Fruit fly (Drosophila melanogaster): Measurements from ENCODE around the gene CG14834.

CG14834 gene

dm6 chr3L:7328567-7329253 lies 18.2 kb downstream of the CG14834 start, which contains the start of the genes mrva, CG42307 and mus312 (continued):
- TF ChIP-seq Doc2 (GFP tag; IDR thresholded peaks at IDR 0.05) (no peak), CG30403 (GFP tag; optimal IDR thresholded peaks at IDR 0.05) (peak; percentile 84), Hr78 (GFP tag; optimal IDR thresholded peaks at IDR 0.05) (peak in 1 of 2 experiments; percentile 55), schlank (tag; optimal IDR thresholded peaks at IDR 0.05) (peak; percentile 54), CG14710 (tag; optimal IDR thresholded peaks at IDR 0.05) (peak; percentile 95), CG1024 (GFP tag; IDR thresholded peaks at IDR 0.05) (no peak), lab (GFP tag; optimal IDR thresholded peaks at IDR 0.05) (peak; percentile 90), CG1529 (GFP tag; optimal IDR thresholded peaks at IDR 0.05) (no peak), Spps (tag; optimal IDR thresholded peaks at IDR 0.05) (peak; percentile 72), CG12071 (GFP tag; optimal IDR thresholded peaks at IDR 0.05) (no peak), peb (GFP tag; IDR thresholded peaks at IDR 0.05) (peak; percentile 49; the same call in 1 of the 2 replicates), vnd (GFP tag; IDR thresholded peaks at IDR 0.05; ENCODE audit: partially characterized antibody) (no peak), Oaz (GFP tag; IDR thresholded peaks at IDR 0.05) (peak; percentile 78), Scr (GFP tag; IDR thresholded peaks at IDR 0.05; ENCODE audit: partially characterized antibody) (0 out of 2 replicates have a peak, but pooled peaks have one; percentile 28), ewg (GFP tag; optimal IDR thresholded peaks at IDR 0.05) (peak; percentile 77), Kr (GFP tag; optimal IDR thresholded peaks at IDR 0.05) (no peak), Sry-δ (GFP tag; optimal IDR thresholded peaks at IDR 0.05) (peak; percentile 42), pros (GFP tag; optimal IDR thresholded peaks at IDR 0.05) (peak; percentile 33), Dp (GFP tag; optimal IDR thresholded peaks at IDR 0.05) (peak; percentile 19), Ravus (GFP tag; IDR thresholded peaks at IDR 0.05) (peak; percentile 38; the same call in 1 of the 2 replicates), Chrac-16 (GFP tag; optimal IDR thresholded peaks at IDR 0.05) (peak; percentile 78), CG11456 (GFP tag; IDR thresholded peaks at IDR 0.05) (peak; percentile 81; the same call in 2 of the 3 replicates), CG5245 (GFP tag; optimal IDR thresholded peaks at IDR 0.05) (peak; percentile 29), CG17802 (tag; optimal IDR thresholded peaks at IDR 0.05) (peak; percentile 53), Mrtf (GFP tag; IDR thresholded peaks at IDR 0.05) (peak; percentile 83), Camta (GFP tag; optimal IDR thresholded peaks at IDR 0.05) (peak; percentile 50), gsb (GFP tag; IDR thresholded peaks at IDR 0.05) (0 out of 2 replicates have a peak, but pooled peaks have one; percentile 12), salm (tag; optimal IDR thresholded peaks at IDR 0.05) (peak; percentile 87), Dfd (GFP tag; optimal IDR thresholded peaks at IDR 0.05) (no peak), ro (GFP tag; IDR thresholded peaks at IDR 0.05) (peak; percentile 63), Six4 (GFP tag; optimal IDR thresholded peaks at IDR 0.05) (peak; percentile 77), bsh (GFP tag; optimal IDR thresholded peaks at IDR 0.05) (peak in 1 of 2 experiments; percentile 92), CG6689 (GFP tag; IDR thresholded peaks at IDR 0.05) (peak; percentile 91), CG1603 (tag; optimal IDR thresholded peaks at IDR 0.05) (no peak), grau (tag; optimal IDR thresholded peaks at IDR 0.05) (peak; percentile 94), CG2712 (tag; optimal IDR thresholded peaks at IDR 0.05) (peak; percentile 95), tna (GFP tag; IDR thresholded peaks at IDR 0.05; ENCODE audit: partially characterized antibody) (no peak), slp2 (GFP tag; optimal IDR thresholded peaks at IDR 0.05) (peak; percentile 38), HLH4C (GFP tag; IDR thresholded peaks at IDR 0.05; ENCODE audit: partially characterized antibody) (peak; percentile 32; the same call in 1 of the 3 replicates), fu2 (GFP tag; optimal IDR thresholded peaks at IDR 0.05) (peak; percentile 39), gfzf (GFP tag; optimal IDR thresholded peaks at IDR 0.05) (no peak), zen (tag; optimal IDR thresholded peaks at IDR 0.05) (peak; percentile 97), dan (GFP tag; IDR thresholded peaks at IDR 0.05) (no peak), CG6854 (GFP tag; optimal IDR thresholded peaks at IDR 0.05) (peak; percentile 44), sens-2 (GFP tag; IDR thresholded peaks at IDR 0.05) (peak; percentile 43; the same call in 1 of the 2 replicates), yki (optimal IDR thresholded peaks at IDR 0.05) (no peak), CG10209 (GFP tag; optimal IDR thresholded peaks at IDR 0.05) (peak; percentile 89), CG3281 (GFP tag; optimal IDR thresholded peaks at IDR 0.05) (peak; percentile 85), en (GFP tag; optimal IDR thresholded peaks at IDR 0.05) (no peak)
